Fruit fly (Drosophila melanogaster): ENCODE results near the gene NimC1.

DNA sequence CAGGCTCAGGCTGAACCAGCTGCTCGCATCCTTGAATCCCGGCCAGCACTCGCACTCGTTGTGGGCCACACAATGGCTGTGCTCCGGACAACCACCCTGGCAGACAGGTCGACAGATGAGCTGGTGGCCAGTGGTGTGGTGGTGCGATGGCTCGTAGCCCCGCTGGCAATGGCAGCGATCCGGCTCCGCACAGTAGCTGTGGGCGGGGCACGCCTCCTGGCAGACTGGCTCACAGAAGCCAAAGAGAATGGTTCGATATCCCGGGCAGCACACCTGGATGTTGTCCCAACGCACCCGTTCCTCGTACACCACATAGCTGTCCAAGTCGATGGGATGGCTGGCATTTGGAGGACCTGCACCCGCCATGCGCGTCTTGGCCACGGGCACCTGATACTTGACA is 43.1 kb upstream of the NimC1 start:
- TF ChIP-seq h (optimal IDR thresholded peaks at IDR 0.05): no peak
- no peak for TF ChIP-seq insv (optimal IDR thresholded peaks at IDR 0.05)

All from Kc167 (cell line).